Fruit fly (Drosophila melanogaster) whole organism, embryonic: ENCODE data around the gene Him.

Source experiments
- Adf1 ChIP-seq: fragments of 200-800 bp; sonication (Bioruptor generic); IDR thresholded peaks from 2 replicates; pipeline ENCODE4 v1.3.6; 2022; ENCODE audit warnings: missing biosample characterization, missing genetic modification characterization
- Atf-2 ChIP-seq: fragments of 200-800 bp; sonication (Bioruptor generic); optimal IDR thresholded peaks from 2 replicates; lab custom pipeline; 2016; ENCODE audit warnings: missing biosample characterization, missing genetic modification characterization
- Bgb ChIP-seq: fragments of 200-800 bp; sonication (Bioruptor generic); IDR thresholded peaks from 2 replicates; pipeline ENCODE4 v1.3.6; 2022; ENCODE audit warnings: missing biosample characterization, missing genetic modification characterization; ENCODE audit not compliant: partially characterized antibody
- CG10431 ChIP-seq: fragments of 200-800 bp; sonication (Bioruptor generic); optimal IDR thresholded peaks from 3 replicates; lab custom pipeline; 2018; ENCODE audit warnings: missing biosample characterization, mild to moderate bottlenecking, missing genetic modification characterization
- CG10543 ChIP-seq: fragments of 200-800 bp; sonication (Bioruptor generic); optimal IDR thresholded peaks from 3 replicates; lab custom pipeline; 2017; ENCODE audit warnings: missing biosample characterization, mild to moderate bottlenecking, missing genetic modification characterization, moderate library complexity
- CG11398 ChIP-seq: fragments of 200-800 bp; sonication (Bioruptor generic); optimal IDR thresholded peaks from 2 replicates; lab custom pipeline; 2016; ENCODE audit warnings: missing biosample characterization, missing genetic modification characterization
- CG13287 ChIP-seq: fragments of 200-800 bp; sonication (Bioruptor generic); IDR thresholded peaks from 2 replicates; pipeline ENCODE4 v1.3.6; 2022; ENCODE audit warnings: missing biosample characterization, missing genetic modification characterization; ENCODE audit not compliant: partially characterized antibody
- CG15479 ChIP-seq: fragments of 200-800 bp; sonication (Bioruptor generic); optimal IDR thresholded peaks from 3 replicates; lab custom pipeline; 2019; ENCODE audit warnings: missing biosample characterization, mild to moderate bottlenecking, missing genetic modification characterization, moderate library complexity
- CG16779 ChIP-seq: fragments of 200-800 bp; sonication (Bioruptor generic); IDR thresholded peaks from 2 replicates; pipeline ENCODE4 v1.3.6; 2022; ENCODE audit warnings: missing biosample characterization, missing genetic modification characterization
- CG16813 ChIP-seq: fragments of 200-800 bp; sonication (Bioruptor generic); IDR thresholded peaks from 3 replicates; pipeline ENCODE4 v1.3.6; 2022; ENCODE audit warnings: missing biosample characterization, missing genetic modification characterization; ENCODE audit not compliant: partially characterized antibody
- CG18011 ChIP-seq: fragments of 200-800 bp; sonication (Bioruptor generic); optimal IDR thresholded peaks from 2 replicates; lab custom pipeline; 2017; ENCODE audit warnings: missing biosample characterization, missing genetic modification characterization, mild to moderate bottlenecking, moderate library complexity, missing genotype
- CG18599 ChIP-seq: fragments of 200-800 bp; sonication (Bioruptor generic); optimal IDR thresholded peaks from 3 replicates; lab custom pipeline; 2017; ENCODE audit warnings: missing biosample characterization, missing genetic modification characterization, mild to moderate bottlenecking, moderate library complexity, missing genetic modification reagents
- CG33557 ChIP-seq: fragments of 200-800 bp; sonication (Bioruptor generic); optimal IDR thresholded peaks from 2 replicates; lab custom pipeline; 2019; ENCODE audit warnings: missing biosample characterization, mild to moderate bottlenecking, missing genetic modification characterization, moderate library complexity
- CG4328 ChIP-seq: fragments of 200-800 bp; sonication (Bioruptor generic); optimal IDR thresholded peaks from 3 replicates; lab custom pipeline; 2017; ENCODE audit warnings: missing biosample characterization, missing genetic modification reagents, missing genetic modification characterization
- CG7271 ChIP-seq: fragments of 200-800 bp; sonication (Bioruptor generic); optimal IDR thresholded peaks from 2 replicates; lab custom pipeline; 2018; ENCODE audit warnings: missing biosample characterization, mild to moderate bottlenecking, missing genetic modification characterization, moderate library complexity
- CG9727 ChIP-seq: fragments of 200-800 bp; sonication (Bioruptor generic); optimal IDR thresholded peaks from 3 replicates; lab custom pipeline; 2017; ENCODE audit warnings: missing biosample characterization, mild to moderate bottlenecking, missing genetic modification characterization
- CG9817 ChIP-seq: fragments of 200-800 bp; sonication (Bioruptor generic); optimal IDR thresholded peaks from 2 replicates; lab custom pipeline; 2018; ENCODE audit warnings: missing biosample characterization, mild to moderate bottlenecking, missing genetic modification characterization, moderate library complexity
- CG9876 ChIP-seq: fragments of 200-800 bp; sonication (Bioruptor generic); optimal IDR thresholded peaks from 2 replicates; lab custom pipeline; 2016; ENCODE audit warnings: missing biosample characterization, missing genetic modification characterization
- CTCF ChIP-seq: fragments of 200-800 bp; sonication (Bioruptor generic); optimal IDR thresholded peaks from 2 replicates; lab custom pipeline; 2017; ENCODE audit warnings: missing biosample characterization, mild to moderate bottlenecking, missing genetic modification characterization, moderate library complexity
- D19B ChIP-seq: fragments of 200-800 bp; sonication (Bioruptor generic); optimal IDR thresholded peaks from 2 replicates; lab custom pipeline; 2017; ENCODE audit warnings: missing biosample characterization, mild to moderate bottlenecking, missing genetic modification characterization
- Dip2 ChIP-seq: fragments of 200-800 bp; sonication (Bioruptor generic); IDR thresholded peaks from 2 replicates; pipeline ENCODE4 v1.3.6; 2022; ENCODE audit warnings: missing biosample characterization, missing genetic modification characterization
- Dref ChIP-seq: fragments of 200-800 bp; sonication (Bioruptor generic); IDR thresholded peaks from 2 replicates; pipeline ENCODE4 v1.3.6; 2022; ENCODE audit warnings: missing biosample characterization, missing genetic modification characterization
- HLH54F ChIP-seq: fragments of 200-800 bp; sonication (Bioruptor generic); optimal IDR thresholded peaks from 3 replicates; lab custom pipeline; 2016; ENCODE audit warnings: missing biosample characterization, missing genetic modification characterization
- Hmx ChIP-seq: fragments of 200-800 bp; sonication (Bioruptor generic); optimal IDR thresholded peaks from 2 replicates; lab custom pipeline; 2016; ENCODE audit warnings: missing biosample characterization, missing genetic modification characterization
- Lim3 ChIP-seq: fragments of 200-800 bp; sonication (Bioruptor generic); IDR thresholded peaks from 2 replicates; pipeline ENCODE4 v1.3.6; 2022; ENCODE audit warnings: missing biosample characterization, missing genetic modification characterization
- Mad ChIP-seq: fragments of 200-800 bp; sonication (Bioruptor generic); optimal IDR thresholded peaks from 2 replicates; lab custom pipeline; 2016; ENCODE audit warnings: missing biosample characterization, missing genetic modification characterization
- Nf-YC ChIP-seq: fragments of 200-800 bp; optimal IDR thresholded peaks from 3 replicates; lab custom pipeline; 2019; ENCODE audit warnings: missing biosample characterization, mild to moderate bottlenecking, missing genetic modification characterization, moderate library complexity
- bbx ChIP-seq: fragments of 200-800 bp; sonication (Bioruptor generic); IDR thresholded peaks from 2 replicates; pipeline ENCODE4 v1.3.6; 2022; ENCODE audit warnings: missing biosample characterization, missing genetic modification characterization; ENCODE audit not compliant: partially characterized antibody
- btn ChIP-seq: fragments of 200-800 bp; sonication (Bioruptor generic); optimal IDR thresholded peaks from 2 replicates; lab custom pipeline; 2016; ENCODE audit warnings: missing biosample characterization, missing genetic modification characterization
- cg ChIP-seq: fragments of 200-800 bp; sonication (Bioruptor generic); optimal IDR thresholded peaks from 3 replicates; lab custom pipeline; 2019; ENCODE audit warnings: missing biosample characterization, mild to moderate bottlenecking, missing genetic modification characterization, moderate library complexity
- crol ChIP-seq: fragments of 200-800 bp; sonication (Bioruptor generic); IDR thresholded peaks from 2 replicates; pipeline ENCODE4 v1.3.6; 2022; ENCODE audit warnings: missing biosample characterization, missing genetic modification characterization
- dimm ChIP-seq: fragments of 200-800 bp; sonication (Bioruptor generic); IDR thresholded peaks from 2 replicates; pipeline ENCODE4 v1.3.6; 2022; ENCODE audit warnings: missing biosample characterization, missing genetic modification characterization
- dysf ChIP-seq: fragments of 200-800 bp; sonication (Bioruptor generic); IDR thresholded peaks from 3 replicates; pipeline ENCODE4 v1.3.6; 2022; ENCODE audit warnings: missing biosample characterization, missing genetic modification characterization
- exex ChIP-seq: fragments of 200-800 bp; sonication (Bioruptor generic); optimal IDR thresholded peaks from 4 replicates; lab custom pipeline; 2018; ENCODE audit warnings: missing biosample characterization, mild to moderate bottlenecking, missing genetic modification characterization, moderate library complexity
- eyg ChIP-seq: fragments of 200-800 bp; sonication (Bioruptor generic); optimal IDR thresholded peaks from 3 replicates; lab custom pipeline; 2016; ENCODE audit warnings: missing biosample characterization, missing genetic modification characterization
- gce ChIP-seq: fragments of 200-800 bp; sonication (Bioruptor generic); IDR thresholded peaks from 3 replicates; pipeline ENCODE4 v1.3.6; 2022; ENCODE audit warnings: missing biosample characterization, missing genetic modification characterization
- her ChIP-seq: fragments of 200-800 bp; sonication (Bioruptor generic); optimal IDR thresholded peaks from 2 replicates; lab custom pipeline; 2016; ENCODE audit warnings: missing biosample characterization, missing genetic modification characterization
- jigr1 ChIP-seq: fragments of 200-800 bp; sonication (Bioruptor generic); IDR thresholded peaks from 3 replicates; pipeline ENCODE4 v1.3.6; 2022; ENCODE audit warnings: missing biosample characterization, missing genetic modification characterization
- knrl ChIP-seq: fragments of 200-800 bp; sonication (Bioruptor generic); IDR thresholded peaks from 3 replicates; pipeline ENCODE4 v1.3.6; 2022; ENCODE audit warnings: missing biosample characterization, missing genetic modification characterization; ENCODE audit not compliant: partially characterized antibody
- lbe ChIP-seq: fragments of 200-800 bp; sonication (Bioruptor generic); optimal IDR thresholded peaks from 2 replicates; lab custom pipeline; 2016; ENCODE audit warnings: missing biosample characterization, mild to moderate bottlenecking, missing genetic modification characterization
- lov ChIP-seq, 2 experiments: fragments of 200-800 bp in 1 of 2; fragments of >200 bp in 1 of 2; sonication (Bioruptor generic) in 1 of 2; IDR thresholded peaks in 1 of 2; optimal IDR thresholded peaks in 1 of 2; 2 replicates in 1 of 2; 3 replicates in 1 of 2; pipeline versions ENCODE4 v1.3.6 to Lab custom; 2017 to 2022; ENCODE audit warnings: missing biosample characterization in 1 of 2, missing genetic modification characterization in 1 of 2
- pb ChIP-seq: fragments of 200-800 bp; sonication (Bioruptor generic); optimal IDR thresholded peaks from 3 replicates; lab custom pipeline; 2016; ENCODE audit warnings: missing biosample characterization, missing genetic modification characterization
- psq ChIP-seq: fragments of 200-800 bp; sonication (Bioruptor generic); optimal IDR thresholded peaks from 2 replicates; lab custom pipeline; 2017; ENCODE audit warnings: missing biosample characterization, missing genetic modification characterization
- run ChIP-seq: fragments of 200-800 bp; sonication (Bioruptor generic); optimal IDR thresholded peaks from 3 replicates; lab custom pipeline; 2018; ENCODE audit warnings: missing biosample characterization, mild to moderate bottlenecking, missing genetic modification characterization
- slbo ChIP-seq: fragments of 200-800 bp; sonication (Bioruptor generic); IDR thresholded peaks from 2 replicates; pipeline ENCODE4 v1.3.6; 2022; ENCODE audit warnings: missing biosample characterization, missing genetic modification characterization
- tup ChIP-seq: fragments of 200-800 bp; sonication (Bioruptor generic); optimal IDR thresholded peaks from 2 replicates; lab custom pipeline; 2016; ENCODE audit warnings: missing biosample characterization, mild to moderate bottlenecking, missing genetic modification characterization, moderate library complexity
- vfl ChIP-seq: fragments of 200-800 bp; sonication (Bioruptor generic); optimal IDR thresholded peaks from 2 replicates; lab custom pipeline; 2016; ENCODE audit warnings: missing biosample characterization, missing genetic modification characterization
- wek ChIP-seq: fragments of 200-800 bp; sonication (Bioruptor generic); optimal IDR thresholded peaks from 3 replicates; lab custom pipeline; 2018; ENCODE audit warnings: missing biosample characterization, mild to moderate bottlenecking, missing genetic modification characterization, moderate library complexity
- zfh1 ChIP-seq: fragments of 200-800 bp; sonication (Bioruptor generic); IDR thresholded peaks from 3 replicates; pipeline ENCODE4 v1.3.6; 2022; ENCODE audit warnings: missing biosample characterization, missing genetic modification characterization

Him gene

dm6 chrX:18243376-18244272, 34.4 kb downstream of the Him start (continued):
- TF ChIP-seq jigr1 (no peak), pb (no peak), CG10543 (peak; percentile 64), CG9817 (tag; lab: Kevin White, UChicago) (no peak), CG4328 (GFP tag; lab: Kevin White, UChicago) (no peak), dysf (GFP tag; lab: Robert Waterston, UW) (no peak), CG18599 (GFP tag; lab: Kevin White, UChicago) (no peak), Adf1 (GFP tag; lab: Robert Waterston, UW) (peak; percentile 93), CG10431 (GFP tag; lab: Kevin White, UChicago) (no peak), CG9876 (GFP tag; lab: Kevin White, UChicago) (no peak), CTCF (GFP tag; lab: Kevin White, UChicago) (peak; percentile 37), D19B (GFP tag; lab: Kevin White, UChicago) (no peak), CG9727 (GFP tag; lab: Kevin White, UChicago) (no peak), HLH54F (no peak), Bgb (GFP tag; lab: Robert Waterston, UW) (no peak; the same call in 1 of the 2 replicates), eyg (GFP tag; lab: Kevin White, UChicago) (no peak), Nf-YC (tag; lab: Kevin White, UChicago) (peak; percentile 92), CG18011 (GFP tag; lab: Kevin White, UChicago) (no peak), exex (peak; percentile 39), vfl (no peak), CG16813 (no peak; the same call in 2 of the 3 replicates), wek (GFP tag; lab: Kevin White, UChicago) (no peak), CG33557 (GFP tag; lab: Kevin White, UChicago) (no peak), run (tag; lab: Kevin White, UChicago) (no peak), knrl (no peak), psq (GFP tag; lab: Kevin White, UChicago) (no peak), bbx (GFP tag; lab: Robert Waterston, UW) (peak; percentile 67), Hmx (GFP tag; lab: Kevin White, UChicago) (no peak), cg (GFP tag; lab: Kevin White, UChicago) (no peak), her (GFP tag; lab: Kevin White, UChicago) (no peak), Atf-2 (GFP tag; lab: Kevin White, UChicago) (no peak), btn (GFP tag; lab: Kevin White, UChicago) (no peak), Mad (GFP tag; lab: Kevin White, UChicago) (no peak), lbe (GFP tag; lab: Kevin White, UChicago) (no peak), CG11398 (GFP tag; lab: Kevin White, UChicago) (no peak), CG15479 (GFP tag; lab: Kevin White, UChicago) (no peak), crol (peak; percentile 41; the same call in 1 of the 2 replicates), CG13287 (no peak; the same call in 1 of the 2 replicates), CG7271 (tag; lab: Kevin White, UChicago) (no peak), dimm (GFP tag; lab: Robert Waterston, UW) (no peak), Dip2 (no peak), CG16779 (GFP tag; lab: Robert Waterston, UW) (no peak), Lim3 (no peak), lov (optimal IDR thresholded peaks at IDR 0.05; lab: Kevin White, UChicago) (no peak), lov (GFP tag; IDR thresholded peaks at IDR 0.05; lab: Robert Waterston, UW) (no peak), zfh1 (GFP tag; lab: Robert Waterston, UW) (no peak), Dref (GFP tag; lab: Robert Waterston, UW) (no peak), tup (GFP tag; lab: Kevin White, UChicago) (no peak), gce (no peak), slbo (no peak)
